Fruit fly (Drosophila melanogaster): Measurements from ENCODE around the gene Pxt.
A peak's percentile ranks its signal among the peaks of the same experiment; 100 is the strongest.

Pxt gene

dm6 chr3R:17700488-17701130 is 18.6 kb upstream of the Pxt start (continued):
- TF ChIP-seq jigr1 (GFP tag; IDR thresholded peaks at IDR 0.05): peak; percentile 97
- TF ChIP-seq chif (GFP tag; optimal IDR thresholded peaks at IDR 0.05): peak; percentile 43 to 78
- peak; percentile 99 for TF ChIP-seq CG3847 (GFP tag; IDR thresholded peaks at IDR 0.05)
- peak; percentile 98 for TF ChIP-seq CG6854 (GFP tag; optimal IDR thresholded peaks at IDR 0.05)
- peak; percentile 96 for TF ChIP-seq croc (GFP tag; conservative IDR thresholded peaks at IDR 0.05)
- peak; percentile 93 for TF ChIP-seq Optix (GFP tag; IDR thresholded peaks at IDR 0.05)
- TF ChIP-seq Drgx (GFP tag; IDR thresholded peaks at IDR 0.05): peak; percentile 98
- peak; percentile 98 for TF ChIP-seq bcd (GFP tag; optimal IDR thresholded peaks at IDR 0.05)
- no peak for TF ChIP-seq nau (GFP tag; optimal IDR thresholded peaks at IDR 0.05)
- peak; percentile 51 for TF ChIP-seq NK7.1 (GFP tag; optimal IDR thresholded peaks at IDR 0.05)
- peak; percentile 91; the same call in 2 of the 3 replicates for TF ChIP-seq otp (GFP tag; IDR thresholded peaks at IDR 0.05)
- TF ChIP-seq bab2 (GFP tag; optimal IDR thresholded peaks at IDR 0.05): peak; percentile 80
- peak; percentile 85 for TF ChIP-seq CG16779 (GFP tag; IDR thresholded peaks at IDR 0.05)
- TF ChIP-seq grn (GFP tag; optimal IDR thresholded peaks at IDR 0.05): no peak
- no peak for TF ChIP-seq Lpt (GFP tag; optimal IDR thresholded peaks at IDR 0.05)
- TF ChIP-seq CG9876 (GFP tag; optimal IDR thresholded peaks at IDR 0.05): peak; percentile 16
- TF ChIP-seq CG9215 (GFP tag; IDR thresholded peaks at IDR 0.05): peak; percentile 98
- TF ChIP-seq CG17385 (GFP tag; optimal IDR thresholded peaks at IDR 0.05): peak; percentile 98
- TF ChIP-seq Bdp1 (GFP tag; optimal IDR thresholded peaks at IDR 0.05): peak; percentile 41
- TF ChIP-seq CG13123 (GFP tag; optimal IDR thresholded peaks at IDR 0.05): peak; percentile 95
- TF ChIP-seq mirr (GFP tag; optimal IDR thresholded peaks at IDR 0.05): peak; percentile 33
- peak; percentile 91 for TF ChIP-seq sens-2 (GFP tag; IDR thresholded peaks at IDR 0.05)
- TF ChIP-seq H2.0 (GFP tag; IDR thresholded peaks at IDR 0.05): peak; percentile 97
- peak; percentile 63 for TF ChIP-seq CG17186 (GFP tag; optimal IDR thresholded peaks at IDR 0.05)
- TF ChIP-seq dmrt11E (tag; optimal IDR thresholded peaks at IDR 0.05): peak; percentile 94
- peak; percentile 98 for TF ChIP-seq CG15601 (tag; optimal IDR thresholded peaks at IDR 0.05)
- TF ChIP-seq nerfin-2 (GFP tag; IDR thresholded peaks at IDR 0.05; ENCODE audit: partially characterized antibody): no peak
- TF ChIP-seq phol (tag; optimal IDR thresholded peaks at IDR 0.05): peak; percentile 97
- TF ChIP-seq ac (GFP tag; optimal IDR thresholded peaks at IDR 0.05): peak; percentile 78
- peak; percentile 85 for TF ChIP-seq Hsf (GFP tag; optimal IDR thresholded peaks at IDR 0.05)
- no peak for TF ChIP-seq inv (GFP tag; IDR thresholded peaks at IDR 0.05; ENCODE audit: partially characterized antibody)
- TF ChIP-seq CG7786 (GFP tag; optimal IDR thresholded peaks at IDR 0.05): peak; percentile 70
- TF ChIP-seq CG31224 (GFP tag; IDR thresholded peaks at IDR 0.05): peak; percentile 96
- TF ChIP-seq dm (GFP tag; optimal IDR thresholded peaks at IDR 0.05): no peak
- TF ChIP-seq Chrac-16 (GFP tag; optimal IDR thresholded peaks at IDR 0.05): peak; percentile 95
- peak; percentile 55 for TF ChIP-seq Myb (GFP tag; optimal IDR thresholded peaks at IDR 0.05)
- no peak for TF ChIP-seq cad (GFP tag; optimal IDR thresholded peaks at IDR 0.05)
- TF ChIP-seq Sin3A (optimal IDR thresholded peaks at IDR 0.05): no peak
- TF ChIP-seq HLH54F (GFP tag; optimal IDR thresholded peaks at IDR 0.05): peak; percentile 82
- TF ChIP-seq CG15514 (GFP tag; optimal IDR thresholded peaks at IDR 0.05): peak; percentile 94
- peak; percentile 99 for TF ChIP-seq HLH3B (GFP tag; IDR thresholded peaks at IDR 0.05)
- peak; percentile 100 for TF ChIP-seq CG18599 (GFP tag; optimal IDR thresholded peaks at IDR 0.05)
- peak; percentile 87 for TF ChIP-seq CG3838 (GFP tag; optimal IDR thresholded peaks at IDR 0.05)
- peak; percentile 98 for TF ChIP-seq YL-1 (GFP tag; optimal IDR thresholded peaks at IDR 0.05)
- TF ChIP-seq gcm2 (GFP tag; optimal IDR thresholded peaks at IDR 0.05): peak; percentile 23
- TF ChIP-seq tx (GFP tag; optimal IDR thresholded peaks at IDR 0.05): peak; percentile 80
- TF ChIP-seq fd3F (GFP tag; optimal IDR thresholded peaks at IDR 0.05): peak; percentile 99
- TF ChIP-seq CG6254 (GFP tag; optimal IDR thresholded peaks at IDR 0.05): peak; percentile 95
- TF ChIP-seq kni (GFP tag; optimal IDR thresholded peaks at IDR 0.05): peak; percentile 69
- peak; percentile 97 for TF ChIP-seq pros (GFP tag; optimal IDR thresholded peaks at IDR 0.05)
- TF ChIP-seq psq (GFP tag; optimal IDR thresholded peaks at IDR 0.05): peak; percentile 93

Measured in whole organism, embryonic.